Worm (Caenorhabditis elegans): ENCODE results near the gene zfp-1.
A peak's percentile ranks its signal among the peaks of the same experiment; 100 is the strongest.

The zfp-1 gene

ce11 chrIII:8801864-8802818 is 10.8 kb downstream of the zfp-1 start (continued):
- TF ChIP-seq ztf-11 (tag; optimal IDR thresholded peaks at IDR 0.05): peak in 1 of 2 experiments; percentile 83
- TF ChIP-seq skn-1 (tag; optimal IDR thresholded peaks at IDR 0.05): peak; percentile 91
- peak; percentile 84 for TF ChIP-seq egl-13 (tag; optimal IDR thresholded peaks at IDR 0.05)
- TF ChIP-seq lin-39 (tag; optimal IDR thresholded peaks at IDR 0.05): peak; percentile 92
- TF ChIP-seq nhr-47 (tag; optimal IDR thresholded peaks at IDR 0.05): peak; percentile 95
- TF ChIP-seq pax-3 (tag; optimal IDR thresholded peaks at IDR 0.05): peak; percentile 83
- peak; percentile 91 for TF ChIP-seq rnt-1 (tag; optimal IDR thresholded peaks at IDR 0.05)
- no peak for TF ChIP-seq ces-1 (GFP tag; optimal IDR thresholded peaks at IDR 0.05)
- TF ChIP-seq ceh-82 (tag; optimal IDR thresholded peaks at IDR 0.05): peak; percentile 69 to 96 (median 96)
- peak; percentile 80 for TF ChIP-seq fkh-4 (tag; optimal IDR thresholded peaks at IDR 0.05; ENCODE audit: borderline replicate concordance)
- TF ChIP-seq blmp-1 (tag; optimal IDR thresholded peaks at IDR 0.05): peak; percentile 85
- TF ChIP-seq mef-2 (tag; optimal IDR thresholded peaks at IDR 0.05): peak; percentile 94
- peak; percentile 96 for TF ChIP-seq swsn-7 (tag; optimal IDR thresholded peaks at IDR 0.05)
- peak; percentile 95 for TF ChIP-seq nhr-11 (tag; optimal IDR thresholded peaks at IDR 0.05)
- peak; percentile 94 for TF ChIP-seq unc-86 (tag; optimal IDR thresholded peaks at IDR 0.05)
- no peak for TF ChIP-seq unc-30 (tag; optimal IDR thresholded peaks at IDR 0.05)
- TF ChIP-seq snpc-4 (tag; optimal IDR thresholded peaks at IDR 0.05): peak; percentile 78
- peak; percentile 53; the same call in 1 of the 2 replicates for TF ChIP-seq unc-98 (GFP tag; IDR thresholded peaks at IDR 0.05)
- TF ChIP-seq nhr-237 (tag; optimal IDR thresholded peaks at IDR 0.05): peak; percentile 81
- no peak for TF ChIP-seq hlh-17 (GFP tag; optimal IDR thresholded peaks at IDR 0.05; ENCODE audit: borderline replicate concordance)
- TF ChIP-seq ceh-63 (GFP tag; optimal IDR thresholded peaks at IDR 0.05): no peak
- peak; percentile 24 for TF ChIP-seq pqm-1 (tag; optimal IDR thresholded peaks at IDR 0.05)
- TF ChIP-seq unc-130 (tag; optimal IDR thresholded peaks at IDR 0.05): peak; percentile 77
- peak; percentile 94 for TF ChIP-seq irx-1 (tag; optimal IDR thresholded peaks at IDR 0.05)
- TF ChIP-seq hlh-4 (tag; optimal IDR thresholded peaks at IDR 0.05): no peak
- TF ChIP-seq mep-1 (tag; optimal IDR thresholded peaks at IDR 0.05): peak; percentile 98
- TF ChIP-seq nhr-20 (tag; optimal IDR thresholded peaks at IDR 0.05): peak; percentile 98
- peak; percentile 96 for TF ChIP-seq nhr-77 (tag; optimal IDR thresholded peaks at IDR 0.05)
- peak; percentile 68 to 72 (median 70) for TF ChIP-seq dpl-1 (GFP tag; optimal IDR thresholded peaks at IDR 0.05)
- peak; percentile 93 for TF ChIP-seq fkh-10 (GFP tag; optimal IDR thresholded peaks at IDR 0.05)
- TF ChIP-seq pag-3 (tag; optimal IDR thresholded peaks at IDR 0.05; ENCODE audit: borderline replicate concordance, insufficient read depth): no peak
- TF ChIP-seq nhr-19 (GFP tag; conservative IDR thresholded peaks at IDR 0.05): peak; percentile 92
- peak; percentile 86 for TF ChIP-seq vab-15 (tag; optimal IDR thresholded peaks at IDR 0.05)
- TF ChIP-seq grh-1 (GFP tag; IDR thresholded peaks at IDR 0.05): peak; percentile 82
- no peak for TF ChIP-seq tlp-1 (tag; optimal IDR thresholded peaks at IDR 0.05)
- TF ChIP-seq elt-3 (tag; optimal IDR thresholded peaks at IDR 0.05): peak in 4 of 6 experiments; percentile 36 to 91 (median 60)
- peak; percentile 56 for TF ChIP-seq sox-4 (tag; optimal IDR thresholded peaks at IDR 0.05)
- peak; percentile 9 for TF ChIP-seq lin-15B (tag; optimal IDR thresholded peaks at IDR 0.05)
- TF ChIP-seq egl-27 (tag; optimal IDR thresholded peaks at IDR 0.05): peak; percentile 95 to 96
- peak; percentile 92 for TF ChIP-seq aha-1 (tag; optimal IDR thresholded peaks at IDR 0.05)
- peak; percentile 90 for TF ChIP-seq ceh-88 (GFP tag; IDR thresholded peaks at IDR 0.05)
- TF ChIP-seq elt-2 (tag; optimal IDR thresholded peaks at IDR 0.05): peak; percentile 90
- peak; percentile 81 for TF ChIP-seq lir-3 (tag; optimal IDR thresholded peaks at IDR 0.05; ENCODE audit: poor library complexity)
- TF ChIP-seq ama-1 (optimal IDR thresholded peaks at IDR 0.05): peak; percentile 88
- TF ChIP-seq mab-9 (GFP tag; IDR thresholded peaks at IDR 0.05): peak; percentile 51
- TF ChIP-seq sptf-1 (tag; optimal IDR thresholded peaks at IDR 0.05): no peak
- peak; percentile 99 for TF ChIP-seq nhr-71 (tag; optimal IDR thresholded peaks at IDR 0.05)
- peak; percentile 96 for TF ChIP-seq snu-23 (GFP tag; optimal IDR thresholded peaks at IDR 0.05)
- peak; percentile 55 for TF ChIP-seq aly-2 (tag; optimal IDR thresholded peaks at IDR 0.05)
- peak; percentile 96 for TF ChIP-seq dsc-1 (tag; optimal IDR thresholded peaks at IDR 0.05)
